Worm (Caenorhabditis elegans): ENCODE data around the gene oac-58.
"Not testable (repeated sequence)": the region's sequence is repeated elsewhere in the genome, so short reads cannot be mapped to it uniquely, and the experiment has no call there.

oac-58 gene

ce11 chrIV:12326932-12327331 is 15.4 kb upstream of the oac-58 start, which contains the start of gene F19B6.3:
Gene F19B6.3 (plus strand): TSS chrIV:12327232.
- TF ChIP-seq gmeb-1, ztf-4, elt-1 (tag; optimal IDR thresholded peaks at IDR 0.05): not testable (repeated sequence)

ce11 chrIV:12307720-12308119 is 3.8 kb downstream of the oac-58 start, which contains the start of gene oac-57:
Gene oac-57 (minus strand): TSS chrIV:12307820.
- TF ChIP-seq nhr-21 (tag; optimal IDR thresholded peaks at IDR 0.05), result no peak
- no peak for TF ChIP-seq ztf-4 (tag; optimal IDR thresholded peaks at IDR 0.05)
- no peak for TF ChIP-seq ceh-16 (tag; optimal IDR thresholded peaks at IDR 0.05)

ce11 chrIV:12305956-12306355 is 5.5 kb downstream of the oac-58 start:
- TF ChIP-seq nhr-6 (tag; optimal IDR thresholded peaks at IDR 0.05), result no peak
- TF ChIP-seq fos-1 (tag; optimal IDR thresholded peaks at IDR 0.05), result peak; percentile 89
- TF ChIP-seq sma-9 (GFP tag; optimal IDR thresholded peaks at IDR 0.05), result peak; percentile 40
- TF ChIP-seq sma-9 (tag; optimal IDR thresholded peaks at IDR 0.05), result no peak

ce11 chrIV:12304750-12305149 is 6.7 kb downstream of the oac-58 start:
- TF ChIP-seq aly-2 (tag; optimal IDR thresholded peaks at IDR 0.05) (no peak), sma-9 (GFP tag; optimal IDR thresholded peaks at IDR 0.05) (no peak), sma-9 (tag; optimal IDR thresholded peaks at IDR 0.05) (no peak), fos-1 (tag; optimal IDR thresholded peaks at IDR 0.05) (no peak), unc-62 (GFP tag; optimal IDR thresholded peaks at IDR 0.05) (no peak), lin-39 (tag; optimal IDR thresholded peaks at IDR 0.05) (no peak), peb-1 (tag; optimal IDR thresholded peaks at IDR 0.05) (no peak), nhr-12 (tag; optimal IDR thresholded peaks at IDR 0.05) (no peak), C34F6.9 (tag; optimal IDR thresholded peaks at IDR 0.05) (no peak), elt-3 (tag; optimal IDR thresholded peaks at IDR 0.05) (no peak), sma-3 (GFP tag; optimal IDR thresholded peaks at IDR 0.05) (no peak), R02D3.7 (tag; optimal IDR thresholded peaks at IDR 0.05) (no peak), nhr-129 (tag; optimal IDR thresholded peaks at IDR 0.05) (no peak), gmeb-1 (tag; optimal IDR thresholded peaks at IDR 0.05) (no peak), nhr-11 (tag; optimal IDR thresholded peaks at IDR 0.05) (no peak), ama-1 (optimal IDR thresholded peaks at IDR 0.05) (no peak), ceh-16 (tag; optimal IDR thresholded peaks at IDR 0.05) (no peak), Y55F3AM.14 (GFP tag; optimal IDR thresholded peaks at IDR 0.05) (no peak), nhr-237 (tag; optimal IDR thresholded peaks at IDR 0.05) (no peak), zag-1 (tag; optimal IDR thresholded peaks at IDR 0.05) (no peak)

- TF ChIP-seq mab-5 (tag; optimal IDR thresholded peaks at IDR 0.05), result no peak
- TF ChIP-seq lin-13 (GFP tag; optimal IDR thresholded peaks at IDR 0.05), result no peak
- no peak for TF ChIP-seq unc-55 (GFP tag; optimal IDR thresholded peaks at IDR 0.05)
- TF ChIP-seq F13H6.1 (tag; optimal IDR thresholded peaks at IDR 0.05), result no peak
- peak; percentile 60 for TF ChIP-seq fos-1 (tag; optimal IDR thresholded peaks at IDR 0.05)
Observed at ce11 chrIV:12302885-12303284, 8.6 kb downstream of the oac-58 start.

- TF ChIP-seq ama-1 (optimal IDR thresholded peaks at IDR 0.05), result no peak
- no peak for TF ChIP-seq unc-55 (GFP tag; optimal IDR thresholded peaks at IDR 0.05)
- no peak for TF ChIP-seq elt-1 (tag; optimal IDR thresholded peaks at IDR 0.05)
- TF ChIP-seq lsy-2 (tag; optimal IDR thresholded peaks at IDR 0.05), result no peak
- TF ChIP-seq mdl-1 (tag; optimal IDR thresholded peaks at IDR 0.05), result no peak
Observed at ce11 chrIV:12301161-12301560, 10.3 kb downstream of the oac-58 start, which contains the start of gene oac-59. Gene oac-59 (minus strand): TSS chrIV:12301261.

ce11 chrIV:12290744-12291143 is 20.8 kb downstream of the oac-58 start, which contains the start of gene C42C1.8:
Gene C42C1.8 (plus strand): TSS chrIV:12291044.
- TF ChIP-seq nhr-23 (tag; optimal IDR thresholded peaks at IDR 0.05) (no peak), skn-1 (tag; optimal IDR thresholded peaks at IDR 0.05) (no peak), nhr-11 (tag; optimal IDR thresholded peaks at IDR 0.05) (no peak), nhr-6 (tag; optimal IDR thresholded peaks at IDR 0.05) (no peak), mbf-1 (tag; optimal IDR thresholded peaks at IDR 0.05) (no peak), aly-2 (tag; optimal IDR thresholded peaks at IDR 0.05) (no peak), ztf-4 (tag; optimal IDR thresholded peaks at IDR 0.05) (no peak), nhr-25 (tag; optimal IDR thresholded peaks at IDR 0.05) (no peak)

Data from whole organism, L2 larva.